Fruit fly (Drosophila melanogaster) whole organism, prepupa: ENCODE results near the gene CG3702.
A peak's percentile ranks its signal among the peaks of the same experiment; 100 is the strongest.

ENCODE experiments used
- CG10631 ChIP-seq: fragments of 200-800 bp; sonication (Bioruptor generic); optimal IDR thresholded peaks from 2 replicates; lab custom pipeline; 2016; ENCODE audit warnings: missing biosample characterization, missing genetic modification characterization
- CG10669 ChIP-seq: fragments of 200-800 bp; sonication (Bioruptor generic); optimal IDR thresholded peaks from 3 replicates; lab custom pipeline; 2018; ENCODE audit warnings: missing biosample characterization, mild to moderate bottlenecking, missing genetic modification characterization, moderate library complexity
- CG11294 ChIP-seq: fragments of 200-800 bp; sonication (Bioruptor generic); IDR thresholded peaks from 2 replicates; pipeline ENCODE4 v1.3.6; 2022; ENCODE audit warnings: missing biosample characterization, missing genetic modification characterization
- CG11762 ChIP-seq: fragments of 200-800 bp; sonication (Bioruptor generic); optimal IDR thresholded peaks from 3 replicates; lab custom pipeline; 2016; ENCODE audit warnings: missing biosample characterization, missing genetic modification characterization; ENCODE audit not compliant: insufficient read depth
- CG15336 ChIP-seq: fragments of 200-800 bp; sonication (Bioruptor generic); IDR thresholded peaks from 2 replicates; pipeline ENCODE4 v1.3.6; 2022; ENCODE audit warnings: missing biosample characterization, missing genetic modification characterization
- CG1621 ChIP-seq: fragments of 200-800 bp; sonication (Bioruptor generic); optimal IDR thresholded peaks from 3 replicates; lab custom pipeline; 2018; ENCODE audit warnings: missing biosample characterization, mild to moderate bottlenecking, missing genetic modification characterization
- CG16779 ChIP-seq: fragments of 200-800 bp; sonication (Bioruptor generic); optimal IDR thresholded peaks from 3 replicates; lab custom pipeline; 2017; ENCODE audit warnings: missing biosample characterization, mild to moderate bottlenecking, missing genetic modification characterization
- CG4318 ChIP-seq: fragments of 200-800 bp; sonication (Bioruptor generic); optimal IDR thresholded peaks from 3 replicates; lab custom pipeline; 2017; ENCODE audit warnings: missing biosample characterization, mild to moderate bottlenecking, missing genetic modification characterization
- CG6163 ChIP-seq: fragments of 200-800 bp; sonication (Bioruptor generic); IDR thresholded peaks from 3 replicates; pipeline ENCODE4 v1.3.6; 2022; ENCODE audit warnings: missing biosample characterization, missing genetic modification characterization
- CG6276 ChIP-seq: fragments of 200-800 bp; sonication (Bioruptor generic); optimal IDR thresholded peaks from 2 replicates; lab custom pipeline; 2017; ENCODE audit warnings: missing biosample characterization, mild to moderate bottlenecking, missing genetic modification characterization
- CG6792 ChIP-seq: fragments of 200-800 bp; sonication (Bioruptor generic); optimal IDR thresholded peaks from 3 replicates; lab custom pipeline; 2016; ENCODE audit warnings: missing biosample characterization, missing genetic modification characterization
- CG6854 ChIP-seq: fragments of 200-800 bp; sonication (Bioruptor generic); optimal IDR thresholded peaks from 2 replicates; lab custom pipeline; 2017; ENCODE audit warnings: missing biosample characterization, mild to moderate bottlenecking, missing genetic modification characterization
- CG8319 ChIP-seq: fragments of 200-800 bp; sonication (Bioruptor generic); optimal IDR thresholded peaks from 3 replicates; lab custom pipeline; 2016; ENCODE audit warnings: missing biosample characterization, missing genetic modification characterization
- Eip78C ChIP-seq: fragments of 200-800 bp; sonication (Bioruptor generic); peaks from one replicate; lab custom pipeline; 2016; ENCODE audit warnings: missing biosample characterization, missing genetic modification characterization
- Eip93F ChIP-seq: fragments of 200-800 bp; sonication (Bioruptor generic); optimal IDR thresholded peaks from 2 replicates; lab custom pipeline; 2016; ENCODE audit warnings: missing biosample characterization, mild to moderate bottlenecking, missing genetic modification characterization
- Ets96B ChIP-seq: fragments of 200-800 bp; optimal IDR thresholded peaks from 2 replicates; lab custom pipeline; 2019; ENCODE audit warnings: missing biosample characterization, mild to moderate bottlenecking, missing genetic modification characterization, moderate library complexity
- Gug ChIP-seq: fragments of 200-800 bp; sonication (Bioruptor generic); IDR thresholded peaks from 2 replicates; pipeline ENCODE4 v1.3.6; 2022; ENCODE audit warnings: missing biosample characterization, missing genetic modification characterization
- Hr38 ChIP-seq: sonication (Bioruptor generic); optimal IDR thresholded peaks from 2 replicates; lab custom pipeline; 2016; ENCODE audit warnings: missing biosample characterization, missing genetic modification characterization
- Hr39 ChIP-seq: fragments of 200-800 bp; sonication (Bioruptor generic); optimal IDR thresholded peaks from 2 replicates; lab custom pipeline; 2016; ENCODE audit warnings: missing biosample characterization, missing genetic modification characterization
- Hr4 ChIP-seq: fragments of 200-800 bp; sonication (Bioruptor generic); optimal IDR thresholded peaks from 3 replicates; lab custom pipeline; 2016; ENCODE audit warnings: missing biosample characterization, missing genetic modification characterization
- Lpt ChIP-seq: fragments of 200-800 bp; sonication (Bioruptor generic); optimal IDR thresholded peaks from 3 replicates; lab custom pipeline; 2016; ENCODE audit warnings: missing biosample characterization, missing genetic modification characterization
- OdsH ChIP-seq: fragments of 200-800 bp; sonication (Bioruptor generic); optimal IDR thresholded peaks from 3 replicates; lab custom pipeline; 2016; ENCODE audit warnings: missing biosample characterization, missing genetic modification characterization
- Smox ChIP-seq: fragments of 200-800 bp; sonication (Bioruptor generic); optimal IDR thresholded peaks from 3 replicates; lab custom pipeline; 2016; ENCODE audit warnings: missing biosample characterization, missing genetic modification characterization
- Sox102F ChIP-seq: fragments of 200-800 bp; sonication (Bioruptor generic); optimal IDR thresholded peaks from 2 replicates; lab custom pipeline; 2016; ENCODE audit warnings: missing biosample characterization, mild to moderate bottlenecking, missing genetic modification characterization
- Sox14 ChIP-seq: fragments of 200-800 bp; sonication (Bioruptor generic); optimal IDR thresholded peaks from 3 replicates; lab custom pipeline; 2016; ENCODE audit warnings: missing biosample characterization, missing genetic modification characterization
- achi ChIP-seq: fragments of 200-800 bp; sonication (Bioruptor generic); optimal IDR thresholded peaks from 3 replicates; lab custom pipeline; 2016; ENCODE audit warnings: missing biosample characterization, missing genetic modification characterization
- cyc ChIP-seq: fragments of 200-800 bp; sonication (Bioruptor generic); optimal IDR thresholded peaks from 3 replicates; lab custom pipeline; 2016; ENCODE audit warnings: missing biosample characterization, missing genetic modification characterization
- dac ChIP-seq: fragments of 200-800 bp; sonication (Bioruptor generic); optimal IDR thresholded peaks from 2 replicates; lab custom pipeline; 2017; ENCODE audit warnings: missing biosample characterization, mild to moderate bottlenecking, missing genetic modification characterization
- dsx ChIP-seq: fragments of 200-800 bp; optimal IDR thresholded peaks from 3 replicates; lab custom pipeline; 2019; ENCODE audit warnings: missing biosample characterization, mild to moderate bottlenecking, missing genetic modification characterization, moderate library complexity; ENCODE audit not compliant: poor library complexity, severe bottlenecking
- eg ChIP-seq: fragments of 200-800 bp; sonication (Bioruptor generic); IDR thresholded peaks from 3 replicates; pipeline ENCODE4 v1.3.6; 2022; ENCODE audit warnings: missing biosample characterization, missing genetic modification characterization
- esn ChIP-seq: fragments of 200-800 bp; sonication (Bioruptor generic); optimal IDR thresholded peaks from 2 replicates; lab custom pipeline; 2016; ENCODE audit warnings: missing biosample characterization, mild to moderate bottlenecking, missing genetic modification characterization, moderate library complexity
- fd59A ChIP-seq: fragments of 200-800 bp; sonication (Bioruptor generic); optimal IDR thresholded peaks from 2 replicates; lab custom pipeline; 2017; ENCODE audit warnings: missing biosample characterization, mild to moderate bottlenecking, missing genetic modification characterization, missing genetic modification reagents
- fd85E ChIP-seq: fragments of 200-800 bp; sonication (Bioruptor generic); optimal IDR thresholded peaks from 3 replicates; lab custom pipeline; 2016; ENCODE audit warnings: missing biosample characterization, missing genetic modification characterization
- fkh ChIP-seq: fragments of 200-800 bp; sonication (Bioruptor generic); optimal IDR thresholded peaks from 3 replicates; lab custom pipeline; 2017; ENCODE audit warnings: missing biosample characterization, mild to moderate bottlenecking, missing genetic modification characterization, moderate library complexity
- lz ChIP-seq: fragments of 200-800 bp; sonication (Bioruptor generic); optimal IDR thresholded peaks from 3 replicates; lab custom pipeline; 2016; ENCODE audit warnings: missing biosample characterization, missing genetic modification characterization
- net ChIP-seq: fragments of 200-800 bp; sonication (Bioruptor generic); optimal IDR thresholded peaks from 3 replicates; lab custom pipeline; 2016; ENCODE audit warnings: missing biosample characterization, missing genetic modification characterization
- pdm3 ChIP-seq: fragments of 200-800 bp; sonication (Bioruptor generic); optimal IDR thresholded peaks from 3 replicates; lab custom pipeline; 2016; ENCODE audit warnings: missing biosample characterization, missing genetic modification characterization
- salr ChIP-seq, 2 experiments: fragments of 200-800 bp; sonication (Bioruptor generic); optimal IDR thresholded peaks; 3 replicates each; lab custom pipeline; 2016 to 2018; ENCODE audit warnings: missing biosample characterization in 2 of 2, missing genetic modification characterization in 2 of 2, mild to moderate bottlenecking in 1 of 2
- spab ChIP-seq: fragments of 200-800 bp; sonication (Bioruptor generic); optimal IDR thresholded peaks from 2 replicates; lab custom pipeline; 2017; ENCODE audit warnings: missing biosample characterization, mild to moderate bottlenecking, missing genetic modification characterization, missing genetic modification reagents
- vri ChIP-seq: fragments of 200-800 bp; sonication (Bioruptor generic); optimal IDR thresholded peaks from 3 replicates; lab custom pipeline; 2016; ENCODE audit warnings: missing biosample characterization, mild to moderate bottlenecking, missing genetic modification characterization

Gene CG3702

dm6 chr2L:4196347-4197142 lies 30.4 kb downstream of the CG3702 start:
- TF ChIP-seq Hr4 (GFP tag; lab: Kevin White, UChicago) (peak; percentile 13), CG11294 (no peak)

dm6 chr2L:4195672-4196281 lies 31.1 kb downstream of the CG3702 start:
- TF ChIP-seq CG10669 (GFP tag; lab: Kevin White, UChicago) (no peak), vri (GFP tag; lab: Kevin White, UChicago) (peak; percentile 43), Ets96B (tag; lab: Kevin White, UChicago) (no peak), Eip93F (GFP tag; lab: Kevin White, UChicago) (peak; percentile 67), CG15336 (GFP tag; lab: Robert Waterston, UW) (no peak), CG6792 (GFP tag; lab: Kevin White, UChicago) (no peak)

- TF ChIP-seq CG6792 (GFP tag; lab: Kevin White, UChicago) (no peak), Sox14 (peak; percentile 52), vri (GFP tag; lab: Kevin White, UChicago) (peak; percentile 45), esn (no peak)
Measured at dm6 chr2L:4187631-4188173, 39.2 kb downstream of the CG3702 start, which contains the start of the genes Tbcc and lectin-24Db. TSS of gene Tbcc (minus strand) at chr2L:4187793. TSS of gene lectin-24Db (plus strand) at chr2L:4188123.

- TF ChIP-seq dac (no peak), Ets96B (tag; lab: Kevin White, UChicago) (no peak), CG6276 (GFP tag; lab: Kevin White, UChicago) (no peak), cyc (GFP tag; lab: Kevin White, UChicago) (peak; percentile 42), lz (no peak), CG11762 (no peak), Lpt (no peak), achi (peak; percentile 33), Eip93F (GFP tag; lab: Kevin White, UChicago) (no peak), CG6854 (GFP tag; lab: Kevin White, UChicago) (no peak), CG16779 (tag; lab: Kevin White, UChicago) (no peak), Gug (GFP tag; lab: Robert Waterston, UW) (no peak), pdm3 (GFP tag; lab: Kevin White, UChicago) (no peak), esn (peak; percentile 41), fd59A (GFP tag; lab: Kevin White, UChicago) (peak; percentile 12), Hr38 (GFP tag; lab: Kevin White, UChicago) (no peak), CG8319 (no peak), net (no peak), CG10631 (no peak), Eip78C (GFP tag; lab: Kevin White, UChicago) (no peak), CG1621 (tag; lab: Kevin White, UChicago) (no peak), eg (no peak), CG6792 (GFP tag; lab: Kevin White, UChicago) (peak; percentile 49), CG4318 (GFP tag; lab: Kevin White, UChicago) (peak; percentile 32), CG11294 (no peak), Smox (GFP tag; lab: Kevin White, UChicago) (no peak), dsx (GFP tag; lab: Kevin White, UChicago) (no peak), Hr39 (GFP tag; lab: Kevin White, UChicago) (no peak), spab (GFP tag; lab: Kevin White, UChicago) (no peak), fkh (GFP tag; lab: Kevin White, UChicago) (no peak), CG10669 (GFP tag; lab: Kevin White, UChicago) (no peak), CG6163 (GFP tag; lab: Robert Waterston, UW) (no peak), salr (GFP tag; optimal IDR thresholded peaks at IDR 0.05; lab: Kevin White, UChicago) (no peak), OdsH (GFP tag; lab: Kevin White, UChicago) (no peak), Sox102F (no peak), fd85E (GFP tag; lab: Kevin White, UChicago) (no peak)
Measured at dm6 chr2L:4185269-4186024, 41.5 kb downstream of the CG3702 start.
